Worm (Caenorhabditis elegans) whole organism, dauer: Measurements from ENCODE around the gene fbxb-91.

Experiments
- unc-62 ChIP-seq: sonication (generic microtip); optimal IDR thresholded peaks from 2 replicates; lab custom pipeline; 2017; ENCODE audit warnings: missing biosample characterization, missing genetic modification reagents, missing genetic modification characterization

fbxb-91 gene

DNA sequence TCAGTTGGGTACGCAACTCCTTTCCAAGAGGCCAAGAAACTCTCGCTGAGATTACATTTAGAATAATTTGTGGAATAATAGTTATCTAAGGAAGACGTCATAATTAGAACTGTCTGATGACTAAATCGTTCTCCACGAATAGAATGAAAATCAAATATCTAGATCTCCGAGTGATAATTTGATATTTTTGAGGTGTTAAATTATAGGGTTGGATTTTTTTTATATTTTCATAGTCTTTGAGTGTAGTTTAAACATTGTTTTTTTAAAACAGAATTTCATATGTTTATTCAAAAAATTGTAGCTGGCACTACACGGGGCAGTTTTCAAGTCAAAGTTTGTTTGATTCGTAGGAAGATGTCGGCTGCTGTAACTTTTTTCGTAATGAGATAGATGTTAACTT, 34.1 kb downstream of the fbxb-91 start, which contains the start of gene srh-99:
TSS of gene srh-99 (minus strand) at position 101 of the 400 bp plus-strand sequence.
- no peak for TF ChIP-seq unc-62 (GFP tag; lab: Kevin White, UChicago)

DNA sequence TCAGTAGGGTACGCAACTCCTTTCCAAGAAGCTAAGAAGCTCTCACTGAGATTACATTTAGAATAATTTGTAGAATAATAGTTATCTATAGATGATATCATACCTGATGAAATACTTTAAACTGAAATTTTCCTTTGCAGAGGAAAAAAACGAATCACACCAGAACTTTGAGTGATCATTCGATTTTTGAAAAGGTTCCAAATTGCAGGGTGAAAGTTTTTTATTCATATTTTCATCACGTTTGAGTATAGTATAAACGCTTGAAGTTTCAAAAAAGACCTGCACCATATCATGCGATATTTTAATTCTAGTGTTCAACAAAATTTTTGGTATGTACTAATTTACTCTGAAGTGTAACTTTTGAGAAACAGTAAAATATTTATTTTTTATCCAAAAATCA, 36.0 kb downstream of the fbxb-91 start, which contains the start of gene srh-100:
TSS of gene srh-100 (minus strand) at position 101 of the 400 bp plus-strand sequence.
- no peak for TF ChIP-seq unc-62 (GFP tag; lab: Kevin White, UChicago)

DNA sequence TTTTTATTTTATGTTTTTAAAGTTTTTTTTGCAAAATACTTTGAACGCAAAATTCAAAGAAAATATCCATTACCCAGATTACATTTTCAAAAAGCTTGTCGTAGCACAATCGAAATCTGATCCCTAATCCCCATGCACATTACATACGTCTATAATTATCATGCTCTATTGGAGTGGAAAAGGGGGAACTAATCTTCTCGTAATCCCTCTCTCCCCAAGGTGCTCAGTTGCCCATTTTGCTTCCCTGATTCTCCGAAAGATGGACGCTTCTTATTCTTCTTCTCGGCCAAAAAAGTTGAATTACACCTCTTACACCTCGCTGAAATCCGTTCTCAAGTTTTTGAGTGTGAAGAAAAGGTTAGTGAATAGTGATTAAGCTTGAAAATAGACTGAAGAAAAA, 39.5 kb downstream of the fbxb-91 start, which contains the start of gene fbxc-53:
TSS of gene fbxc-53 (plus strand) at position 245 of the 400 bp plus-strand sequence.
- no peak for TF ChIP-seq unc-62 (GFP tag; lab: Kevin White, UChicago)

DNA sequence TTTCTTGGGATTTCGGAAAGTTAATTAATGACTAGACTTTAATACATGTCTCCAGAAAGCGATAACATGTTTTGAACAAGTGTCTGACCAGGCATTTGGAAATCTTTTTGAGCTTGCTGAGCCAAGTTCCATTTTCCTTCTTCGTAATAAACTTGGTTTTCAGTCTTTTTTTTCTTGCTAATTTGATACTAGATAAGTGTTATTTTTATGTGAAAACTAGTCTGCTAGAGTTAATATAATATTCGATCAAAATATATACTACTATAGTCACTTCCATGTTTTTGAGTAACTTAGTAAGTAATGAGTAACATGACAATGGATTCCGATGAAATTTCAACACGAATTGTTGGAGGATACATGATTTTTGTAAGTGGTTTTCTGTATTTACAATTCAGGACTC, 41.3 kb downstream of the fbxb-91 start, which contains the start of gene srx-110:
TSS of gene srx-110 (plus strand) at position 301 of the 400 bp plus-strand sequence.
- TF ChIP-seq unc-62 (GFP tag; lab: Kevin White, UChicago), result no peak

DNA sequence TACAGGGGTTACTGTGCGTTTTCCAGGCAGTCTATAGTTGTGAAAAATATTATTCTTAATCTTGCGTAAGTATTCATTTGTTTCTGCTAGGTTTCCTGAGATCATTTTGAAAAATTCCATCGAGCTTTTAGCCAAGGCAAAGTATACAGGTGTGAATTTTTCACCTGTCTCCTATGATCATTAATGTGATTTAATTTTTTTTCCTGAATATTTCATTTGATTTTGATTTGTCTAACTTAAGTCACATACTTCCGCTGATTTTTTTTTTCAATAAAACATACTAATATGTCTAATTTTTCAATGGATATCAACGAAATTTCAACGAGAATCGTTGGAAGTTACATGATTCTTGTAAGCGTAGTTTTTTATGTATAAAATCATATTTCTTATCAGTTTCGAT, 45.3 kb downstream of the fbxb-91 start, which contains the start of gene srx-108:
TSS of gene srx-108 (plus strand) at position 301 of the 400 bp plus-strand sequence.
- no peak for TF ChIP-seq unc-62 (GFP tag; lab: Kevin White, UChicago)

DNA sequence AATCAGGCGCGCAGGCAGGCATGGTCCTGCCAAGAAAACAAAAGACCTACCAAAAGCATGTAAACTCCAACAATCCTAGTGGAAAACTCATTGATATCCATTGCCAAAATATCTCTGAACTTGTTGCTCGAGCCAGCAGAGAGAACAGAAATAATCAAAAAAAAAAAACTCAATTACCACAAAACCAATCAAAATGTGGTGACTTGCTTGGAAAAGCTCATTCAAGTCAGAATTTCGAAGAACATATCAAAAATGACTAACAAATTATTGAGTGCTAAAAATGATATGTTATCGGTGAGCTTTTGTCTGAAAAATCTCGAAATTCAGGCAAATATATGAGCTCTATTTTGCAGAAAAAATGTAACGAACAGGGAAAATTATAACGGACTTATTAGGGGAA, 49.3 kb downstream of the fbxb-91 start, which contains the start of gene srx-105:
TSS of gene srx-105 (minus strand) at position 101 of the 400 bp plus-strand sequence.
- TF ChIP-seq unc-62 (GFP tag; lab: Kevin White, UChicago), result no peak

DNA sequence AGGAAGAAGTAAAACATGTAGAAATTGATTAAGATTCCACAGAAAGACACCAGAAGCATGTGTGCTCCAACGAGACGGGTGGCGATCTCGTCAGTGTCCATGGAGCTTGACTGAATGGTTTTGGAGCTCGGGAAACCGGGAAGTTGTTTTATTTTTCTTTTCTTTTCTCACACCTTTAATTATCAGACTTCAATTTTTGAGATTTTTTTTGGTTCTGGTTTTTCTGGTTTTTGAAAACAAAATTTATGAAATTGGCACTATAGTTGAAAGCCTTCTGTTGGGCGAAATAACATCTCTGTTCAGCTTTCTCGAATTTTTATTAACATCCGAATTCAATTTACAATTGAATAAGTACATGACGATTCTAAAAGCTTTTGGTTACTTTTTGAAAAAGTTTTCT, 51.0 kb downstream of the fbxb-91 start, which contains the start of gene srx-104:
TSS of gene srx-104 (minus strand) at position 101 of the 400 bp plus-strand sequence.
- TF ChIP-seq unc-62 (GFP tag; lab: Kevin White, UChicago), result no peak
